Worm (Caenorhabditis elegans) whole organism, L4 larva: Measurements from ENCODE around the gene hir-1.
A peak's percentile ranks its signal among the peaks of the same experiment; 100 is the strongest.

ENCODE experiments used
- D1046.2 ChIP-seq: fragments of 200-800 bp; sonication (Bioruptor generic); IDR thresholded peaks from 2 replicates; pipeline ENCODE4 v1.3.6; 2022; ENCODE audit warnings: missing genetic modification characterization, missing compliant biosample characterization
- F44E2.7 ChIP-seq: fragments of 200-800 bp; sonication (Bioruptor generic); IDR thresholded peaks from 2 replicates; pipeline ENCODE4 v2.1.2; 2022; ENCODE audit warnings: missing genetic modification characterization, missing compliant biosample characterization
- F49E8.2 ChIP-seq: sonication (generic microtip); optimal IDR thresholded peaks from 2 replicates; lab custom pipeline; 2016; ENCODE audit warnings: missing compliant biosample characterization, mild to moderate bottlenecking, missing genetic modification characterization, borderline replicate concordance
- T20F7.1 ChIP-seq: fragments of 200-800 bp; sonication (Bioruptor generic); optimal IDR thresholded peaks from 2 replicates; lab custom pipeline; 2018; ENCODE audit warnings: mild to moderate bottlenecking, missing genetic modification characterization, missing compliant biosample characterization
- Y48G9A.11 ChIP-seq: fragments of 200-800 bp; sonication (Bioruptor generic); IDR thresholded peaks from 2 replicates; pipeline ENCODE4 v1.3.6; 2022; ENCODE audit warnings: missing genetic modification reagents, missing genetic modification characterization, missing compliant biosample characterization
- Y75B8A.6 ChIP-seq: fragments of 200-800 bp; sonication (Bioruptor generic); IDR thresholded peaks from 2 replicates; pipeline ENCODE4 v1.3.6; 2022; ENCODE audit warnings: missing genetic modification reagents, missing genetic modification characterization, missing compliant biosample characterization
- ZK337.2 ChIP-seq: fragments of 200-800 bp; sonication (Bioruptor generic); IDR thresholded peaks from 2 replicates; pipeline ENCODE4 v1.3.6; 2022; ENCODE audit warnings: missing genetic modification reagents, missing genetic modification characterization, missing compliant biosample characterization
- ZK546.5 ChIP-seq, 2 experiments: sonication (generic microtip); optimal IDR thresholded peaks; 2 replicates each; lab custom pipeline; 2017; ENCODE audit warnings: missing biosample characterization in 2 of 2, missing genetic modification characterization in 2 of 2
- aha-1 ChIP-seq: fragments of 150-350 bp; peaks from one replicate; lab custom pipeline; 2014; ENCODE audit warnings: missing biosample characterization, missing genetic modification characterization
- attf-4 ChIP-seq: sonication (generic microtip); optimal IDR thresholded peaks from 3 replicates; lab custom pipeline; 2017; ENCODE audit warnings: missing biosample characterization, missing genetic modification characterization
- ces-1 ChIP-seq: fragments of 150-350 bp; sonication (generic microtip); optimal IDR thresholded peaks from 4 replicates; lab custom pipeline; 2014; ENCODE audit warnings: missing biosample characterization, missing genetic modification reagents, missing genetic modification characterization
- daf-16 ChIP-seq, 3 experiments: sonication (generic microtip); optimal IDR thresholded peaks; 2 replicates each; lab custom pipeline; 2016 to 2017; ENCODE audit warnings: missing genetic modification characterization in 3 of 3, missing genetic modification reagents in 3 of 3, mild to moderate bottlenecking in 2 of 3, missing compliant biosample characterization in 2 of 3, missing biosample characterization in 1 of 3, moderate library complexity in 1 of 3
- dmd-6 ChIP-seq: fragments of 200-800 bp; sonication (Bioruptor generic); IDR thresholded peaks from 2 replicates; pipeline ENCODE4 v1.3.6; 2022; ENCODE audit warnings: missing genetic modification reagents, missing genetic modification characterization, missing compliant biosample characterization
- dpl-1 ChIP-seq: fragments of 150-350 bp; optimal IDR thresholded peaks from 2 replicates; lab custom pipeline; 2014; ENCODE audit warnings: missing biosample characterization, missing genetic modification reagents, missing genetic modification characterization
- dve-1 ChIP-seq: sonication (generic microtip); optimal IDR thresholded peaks from 2 replicates; lab custom pipeline; 2017; ENCODE audit warnings: antibody characterized with exemption, mild to moderate bottlenecking, missing genetic modification characterization, missing compliant biosample characterization; ENCODE audit not compliant: insufficient read depth
- hif-1 ChIP-seq, 2 experiments: sonication (generic microtip); optimal IDR thresholded peaks; 2 replicates each; lab custom pipeline; 2016 to 2017; ENCODE audit warnings: missing compliant biosample characterization in 2 of 2, missing genetic modification characterization in 2 of 2, missing genetic modification reagents in 2 of 2, missing genotype in 2 of 2, mild to moderate bottlenecking in 1 of 2
- hlh-11 ChIP-seq: fragments of 200-800 bp; sonication (Bioruptor generic); optimal IDR thresholded peaks from 2 replicates; lab custom pipeline; 2018; ENCODE audit warnings: mild to moderate bottlenecking, missing genetic modification characterization, missing compliant biosample characterization
- hlh-30 ChIP-seq: sonication (generic microtip); optimal IDR thresholded peaks from 2 replicates; lab custom pipeline; 2017; ENCODE audit warnings: antibody characterized with exemption, mild to moderate bottlenecking, missing genetic modification characterization, missing compliant biosample characterization; ENCODE audit not compliant: insufficient read depth
- lin-1 ChIP-seq: fragments of 200-800 bp; sonication (Bioruptor generic); IDR thresholded peaks from 2 replicates; pipeline ENCODE4 v1.3.6; 2022; ENCODE audit warnings: missing genetic modification reagents, missing genetic modification characterization, missing compliant biosample characterization
- lir-3 ChIP-seq: sonication (generic microtip); optimal IDR thresholded peaks from 2 replicates; lab custom pipeline; 2016; ENCODE audit warnings: mild to moderate bottlenecking, missing genetic modification characterization, missing compliant biosample characterization
- lsy-2 ChIP-seq, 2 experiments: fragments of 150-350 bp in 1 of 2; sonication (generic microtip) in 1 of 2; optimal IDR thresholded peaks; 2 replicates each; lab custom pipeline; 2014 to 2017; ENCODE audit warnings: missing biosample characterization in 2 of 2, missing genetic modification characterization in 2 of 2
- nhr-10 ChIP-seq: fragments of 150-350 bp; optimal IDR thresholded peaks from 2 replicates; lab custom pipeline; 2014; ENCODE audit warnings: missing biosample characterization, missing genetic modification characterization
- nhr-28 ChIP-seq: fragments of 150-350 bp; optimal IDR thresholded peaks from 2 replicates; lab custom pipeline; 2014; ENCODE audit warnings: missing biosample characterization, missing genetic modification characterization
- nhr-41 ChIP-seq: fragments of 200-800 bp; sonication (Bioruptor generic); IDR thresholded peaks from 2 replicates; pipeline ENCODE4 v1.3.6; 2022; ENCODE audit warnings: missing genetic modification reagents, missing genetic modification characterization, missing compliant biosample characterization
- nhr-48 ChIP-seq: sonication (generic microtip); optimal IDR thresholded peaks from 2 replicates; lab custom pipeline; 2016; ENCODE audit warnings: mild to moderate bottlenecking, missing genetic modification characterization, missing compliant biosample characterization
- nhr-77 ChIP-seq: fragments of 150-350 bp; optimal IDR thresholded peaks from 2 replicates; lab custom pipeline; 2014; ENCODE audit warnings: missing biosample characterization, missing genetic modification characterization
- php-3 ChIP-seq: fragments of 200-800 bp; sonication (Bioruptor generic); IDR thresholded peaks from 2 replicates; pipeline ENCODE4 v1.3.6; 2022; ENCODE audit warnings: missing genetic modification reagents, missing genetic modification characterization, missing compliant biosample characterization
- pqm-1 ChIP-seq: sonication (generic microtip); optimal IDR thresholded peaks from 2 replicates; lab custom pipeline; 2017; ENCODE audit warnings: missing biosample characterization, missing genetic modification characterization
- rbr-2 ChIP-seq: sonication (generic microtip); optimal IDR thresholded peaks from 2 replicates; lab custom pipeline; 2016; ENCODE audit warnings: missing genotype, missing genetic modification characterization, missing compliant biosample characterization
- set-16 ChIP-seq: fragments of 200-800 bp; sonication (Bioruptor generic); IDR thresholded peaks from 2 replicates; pipeline ENCODE4 v1.3.6; 2022; ENCODE audit warnings: missing genetic modification reagents, missing genetic modification characterization, missing compliant biosample characterization
- skn-1 ChIP-seq: fragments of 150-350 bp; optimal IDR thresholded peaks from 2 replicates; lab custom pipeline; 2014; ENCODE audit warnings: missing biosample characterization, missing genetic modification characterization
- unc-39 ChIP-seq: sonication (generic microtip); optimal IDR thresholded peaks from 2 replicates; lab custom pipeline; 2017; ENCODE audit warnings: missing biosample characterization, missing genetic modification characterization
- unc-62 ChIP-seq, 3 experiments: fragments of 150-350 bp in 1 of 3; sonication (generic microtip); optimal IDR thresholded peaks in 2 of 3; peaks in 1 of 3; 1 replicate in 1 of 3; 2 replicates in 2 of 3; lab custom pipeline; 2014 to 2017; ENCODE audit warnings: missing biosample characterization in 3 of 3, missing genetic modification characterization in 3 of 3, missing genetic modification reagents in 3 of 3, missing genotype in 1 of 3
- vab-7 ChIP-seq: fragments of 200-800 bp; sonication (Bioruptor generic); IDR thresholded peaks from 2 replicates; pipeline ENCODE4 v1.3.6; 2022; ENCODE audit warnings: missing genetic modification reagents, missing genetic modification characterization, missing compliant biosample characterization
- zfp-2 ChIP-seq: sonication (generic microtip); optimal IDR thresholded peaks from 2 replicates; lab custom pipeline; 2016; ENCODE audit warnings: mild to moderate bottlenecking, missing genetic modification characterization, missing compliant biosample characterization
- zfp-3 ChIP-seq: fragments of 200-800 bp; sonication (Bioruptor generic); conservative IDR thresholded peaks from 2 replicates; pipeline ENCODE4 v1.3.6; 2022; ENCODE audit warnings: missing genetic modification reagents, missing genetic modification characterization, missing compliant biosample characterization

Gene hir-1

ce11 chrV:5511720-5512119, 10.2 kb upstream of the hir-1 start (continued):
- TF ChIP-seq lsy-2 (tag; optimal IDR thresholded peaks at IDR 0.05; lab: Kevin White, UChicago) (no peak), rbr-2 (tag; lab: Kevin White, UChicago) (no peak), lin-1 (GFP tag; lab: Robert Waterston, UW) (no peak), Y48G9A.11 (GFP tag; lab: Robert Waterston, UW) (no peak), D1046.2 (no peak), unc-39 (no peak), dmd-6 (0 out of 2 replicates have a peak, but pooled peaks have one; percentile 19)

- TF ChIP-seq nhr-10 (tag; lab: Kevin White, UChicago) (peak; percentile 13), vab-7 (GFP tag; lab: Robert Waterston, UW) (no peak), dve-1 (tag; lab: Kevin White, UChicago) (peak; percentile 70), F44E2.7 (no peak), D1046.2 (no peak), nhr-77 (tag; lab: Kevin White, UChicago) (peak; percentile 47), Y75B8A.6 (0 out of 2 replicates have a peak, but pooled peaks have one; percentile 55), hlh-30 (tag; lab: Kevin White, UChicago) (peak; percentile 7), lsy-2 (tag; optimal IDR thresholded peaks at IDR 0.05; lab: Kevin White, UChicago) (peak in 1 of 2 experiments; percentile 9), ZK337.2 (no peak), lin-1 (GFP tag; lab: Robert Waterston, UW) (peak; percentile 40; the same call in 1 of the 2 replicates), unc-62 (GFP tag; optimal IDR thresholded peaks at IDR 0.05 in 1 of 2; lab: Kevin White, UChicago) (peak in 1 of 2 experiments; percentile 87), unc-62 (tag; optimal IDR thresholded peaks at IDR 0.05; lab: Kevin White, UChicago) (no peak), hlh-11 (tag; lab: Kevin White, UChicago) (peak; percentile 71), nhr-41 (GFP tag; lab: Robert Waterston, UW) (peak; percentile 84; the same call in 1 of the 2 replicates), dpl-1 (no peak), pqm-1 (tag; lab: Kevin White, UChicago) (peak; percentile 94), php-3 (GFP tag; lab: Robert Waterston, UW) (peak; percentile 77), set-16 (GFP tag; lab: Robert Waterston, UW) (no peak), dmd-6 (peak; percentile 94), daf-16 (GFP tag; optimal IDR thresholded peaks at IDR 0.05; lab: Kevin White, UChicago) (no peak), daf-16 (tag; optimal IDR thresholded peaks at IDR 0.05; lab: Kevin White, UChicago) (peak; percentile 44), nhr-48 (tag; lab: Kevin White, UChicago) (peak; percentile 66), F49E8.2 (tag; lab: Kevin White, UChicago) (no peak), attf-4 (tag; lab: Kevin White, UChicago) (no peak), nhr-28 (tag; lab: Kevin White, UChicago) (peak; percentile 85)
- TF ChIP-seq, all 104 proteins: peak for 16
These were observed 9.4 kb upstream of the hir-1 start for ce11 chrV:5512559-5512958.

ce11 chrV:5513630-5514378, 8.1 kb upstream of the hir-1 start, which contains the start of the genes hpo-15 and mms-19:
Gene hpo-15, minus strand, starts transcription at chrV:5513830.
Gene mms-19, plus strand, starts transcription at chrV:5514348.
- TF ChIP-seq zfp-2 (tag; lab: Kevin White, UChicago) = no peak
- TF ChIP-seq pqm-1 (tag; lab: Kevin White, UChicago) = peak; percentile 36
- no peak for TF ChIP-seq lir-3 (tag; lab: Kevin White, UChicago)
- no peak for TF ChIP-seq hif-1 (tag; optimal IDR thresholded peaks at IDR 0.05; lab: Kevin White, UChicago)
- TF ChIP-seq dmd-6 = peak; percentile 53
- no peak for TF ChIP-seq ces-1
- peak; percentile 4 for TF ChIP-seq aha-1 (tag; lab: Kevin White, UChicago)
- no peak for TF ChIP-seq zfp-3 (GFP tag; lab: Robert Waterston, UW)
- TF ChIP-seq T20F7.1 (GFP tag; lab: Kevin White, UChicago) = no peak
- peak; percentile 73 for TF ChIP-seq nhr-28 (tag; lab: Kevin White, UChicago)
- no peak for TF ChIP-seq ZK546.5 (tag; optimal IDR thresholded peaks at IDR 0.05; lab: Kevin White, UChicago)
- no peak for TF ChIP-seq skn-1
- TF ChIP-seq dve-1 (tag; lab: Kevin White, UChicago) = peak; percentile 41
- TF ChIP-seq hlh-30 (tag; lab: Kevin White, UChicago) = peak; percentile 27
- TF ChIP-seq, all 104 proteins: peak for 6
